Worm (Caenorhabditis elegans) whole organism, early embryonic: ENCODE data around the gene grl-7.

Experiments used
- B0310.2 ChIP-seq: sonication (generic microtip); optimal IDR thresholded peaks from 2 replicates; lab custom pipeline; 2016; ENCODE audit warnings: mild to moderate bottlenecking, missing genetic modification characterization, missing compliant biosample characterization
- F13C5.2 ChIP-seq: sonication (generic microtip); optimal IDR thresholded peaks from 2 replicates; lab custom pipeline; 2017; ENCODE audit warnings: mild to moderate bottlenecking, missing genetic modification characterization, inconsistent platforms, missing compliant biosample characterization
- aly-1 ChIP-seq: sonication (generic microtip); optimal IDR thresholded peaks from 2 replicates; lab custom pipeline; 2016; ENCODE audit warnings: missing genetic modification characterization, missing compliant biosample characterization
- ama-1 ChIP-seq: fragments of 150-350 bp; optimal IDR thresholded peaks from 2 replicates; lab custom pipeline; 2014
- ceh-13 ChIP-seq: fragments of 200-800 bp; sonication (Bioruptor generic); optimal IDR thresholded peaks from 2 replicates; lab custom pipeline; 2018; ENCODE audit warnings: mild to moderate bottlenecking, missing genetic modification characterization, missing compliant biosample characterization
- ceh-36 ChIP-seq: sonication (generic microtip); optimal IDR thresholded peaks from 2 replicates; lab custom pipeline; 2016; ENCODE audit warnings: missing genetic modification characterization, inconsistent platforms, missing compliant biosample characterization
- ets-7 ChIP-seq: sonication (generic microtip); optimal IDR thresholded peaks from 2 replicates; lab custom pipeline; 2016; ENCODE audit warnings: missing genotype, missing genetic modification characterization, missing compliant biosample characterization
- flt-1 ChIP-seq: fragments of 200-800 bp; sonication (Bioruptor generic); IDR thresholded peaks from 2 replicates; pipeline ENCODE4 v1.3.6; 2022; ENCODE audit warnings: missing genetic modification characterization, missing compliant biosample characterization
- hmbx-1 ChIP-seq: sonication (generic microtip); optimal IDR thresholded peaks from 2 replicates; lab custom pipeline; 2016; ENCODE audit warnings: mild to moderate bottlenecking, missing genetic modification characterization, missing compliant biosample characterization
- hmg-4 ChIP-seq: fragments of 200-800 bp; sonication (Bioruptor generic); optimal IDR thresholded peaks from 2 replicates; lab custom pipeline; 2018; ENCODE audit warnings: mild to moderate bottlenecking, missing genetic modification characterization, missing compliant biosample characterization
- hnd-1 ChIP-seq: sonication (generic microtip); optimal IDR thresholded peaks from 2 replicates; lab custom pipeline; 2016; ENCODE audit warnings: missing genetic modification characterization, missing compliant biosample characterization
- pes-1 ChIP-seq: fragments of 200-800 bp; sonication (Bioruptor generic); IDR thresholded peaks from 2 replicates; pipeline ENCODE4 v1.3.6; 2022; ENCODE audit warnings: missing genetic modification reagents, missing genetic modification characterization, missing compliant biosample characterization
- scrt-1 ChIP-seq: fragments of 200-800 bp; sonication (Bioruptor generic); IDR thresholded peaks from 2 replicates; pipeline ENCODE4 v1.3.6; 2022; ENCODE audit warnings: missing genetic modification characterization, missing compliant biosample characterization
- sea-1 ChIP-seq: fragments of 200-800 bp; sonication (Bioruptor generic); conservative IDR thresholded peaks from 2 replicates; pipeline ENCODE4 v1.3.6; 2022; ENCODE audit warnings: missing genetic modification characterization, missing compliant biosample characterization
- tbx-11 ChIP-seq: fragments of 200-800 bp; sonication (Bioruptor generic); IDR thresholded peaks from 2 replicates; pipeline ENCODE4 v1.3.6; 2022; ENCODE audit warnings: missing genetic modification characterization, missing compliant biosample characterization
- tbx-37 ChIP-seq: fragments of 200-800 bp; sonication (Bioruptor generic); conservative IDR thresholded peaks from 2 replicates; pipeline ENCODE4 v1.3.6; 2022; ENCODE audit warnings: missing genetic modification reagents, missing genetic modification characterization, missing compliant biosample characterization
- tra-4 ChIP-seq: sonication (generic microtip); optimal IDR thresholded peaks from 2 replicates; lab custom pipeline; 2017; ENCODE audit warnings: missing genetic modification characterization, missing compliant biosample characterization

Gene grl-7

DNA sequence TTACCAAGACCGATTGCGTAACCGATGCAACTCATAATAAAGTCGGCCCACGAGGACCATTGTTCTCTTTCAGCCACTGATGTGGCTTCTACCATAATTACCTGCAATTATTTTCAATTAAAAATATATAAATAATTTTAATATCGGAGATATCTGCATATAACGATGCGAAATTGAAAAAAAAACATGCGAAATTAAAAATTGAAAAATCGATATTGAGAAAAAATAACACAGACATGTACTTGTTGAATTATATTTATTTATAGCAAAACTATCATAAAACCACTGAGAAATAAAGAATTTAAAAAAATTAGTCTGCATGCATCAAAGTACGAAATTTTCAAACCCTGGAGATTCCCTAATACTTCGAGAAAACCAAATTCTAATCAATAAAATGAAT lies 38.5 kb downstream of the grl-7 start, which contains the start of gene snf-11:
Gene snf-11 (minus strand): TSS at position 101 of the 400 bp plus-strand sequence.
- TF ChIP-seq ets-7 (tag; lab: Kevin White, UChicago) (no peak), tbx-11 (GFP tag; lab: Robert Waterston, UW) (no peak), tbx-37 (GFP tag; lab: Robert Waterston, UW) (no peak), B0310.2 (tag; lab: Kevin White, UChicago) (no peak), hmbx-1 (tag; lab: Kevin White, UChicago) (no peak), sea-1 (no peak), aly-1 (no peak), scrt-1 (GFP tag; lab: Robert Waterston, UW) (no peak), flt-1 (GFP tag; lab: Robert Waterston, UW) (no peak), tra-4 (tag; lab: Kevin White, UChicago) (no peak), F13C5.2 (tag; lab: Kevin White, UChicago) (no peak), hmg-4 (GFP tag; lab: Kevin White, UChicago) (no peak), ceh-13 (no peak), ama-1 (lab: Kevin White, UChicago) (no peak), hnd-1 (no peak), ceh-36 (tag; lab: Kevin White, UChicago) (no peak), pes-1 (GFP tag; lab: Robert Waterston, UW) (no peak)

DNA sequence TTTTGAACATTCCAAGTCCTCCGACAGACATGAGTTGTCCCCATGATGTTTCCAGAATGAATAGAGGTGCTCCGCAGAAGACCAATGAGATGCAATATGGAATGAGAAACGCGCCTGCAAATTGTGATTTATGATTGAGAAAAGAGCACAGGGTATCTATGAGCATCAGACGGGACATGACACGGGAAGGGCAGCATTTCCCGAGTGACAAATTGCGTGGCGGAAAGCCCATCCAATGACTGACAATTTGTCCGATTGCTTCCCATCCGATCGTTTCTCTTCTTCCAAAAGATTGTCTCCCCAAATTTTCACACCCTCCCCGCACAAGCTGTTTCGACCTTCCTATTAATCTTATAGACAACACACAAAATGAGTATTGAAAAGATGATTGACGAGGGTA lies 39.0 kb downstream of the grl-7 start:
- TF ChIP-seq F13C5.2 (tag; lab: Kevin White, UChicago), result no peak

DNA sequence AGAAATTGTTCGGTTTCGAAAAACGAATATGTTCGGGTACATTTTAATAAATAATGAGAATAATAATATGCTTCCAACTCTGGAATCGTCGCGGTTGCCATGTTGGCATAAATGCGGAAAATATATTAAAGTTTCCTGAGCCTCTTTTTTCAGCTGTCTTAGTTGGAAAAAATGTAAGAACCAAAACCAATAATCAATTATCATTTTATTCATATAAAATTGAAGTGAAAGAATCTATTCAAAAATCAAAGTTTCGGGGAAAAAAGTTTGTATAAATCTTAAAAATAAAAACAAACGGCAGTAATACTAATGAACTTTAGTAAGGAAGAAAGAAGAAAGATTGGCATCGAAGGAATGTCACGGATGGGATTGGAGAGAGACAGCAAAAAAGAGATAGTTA lies 41.9 kb downstream of the grl-7 start, which contains the start of gene srh-45:
Gene srh-45 (minus strand): TSS at position 101 of the 400 bp plus-strand sequence.
- TF ChIP-seq ets-7 (tag; lab: Kevin White, UChicago) (no peak), tbx-37 (GFP tag; lab: Robert Waterston, UW) (no peak), pes-1 (GFP tag; lab: Robert Waterston, UW) (no peak), tra-4 (tag; lab: Kevin White, UChicago) (no peak), aly-1 (no peak), hmbx-1 (tag; lab: Kevin White, UChicago) (no peak)

DNA sequence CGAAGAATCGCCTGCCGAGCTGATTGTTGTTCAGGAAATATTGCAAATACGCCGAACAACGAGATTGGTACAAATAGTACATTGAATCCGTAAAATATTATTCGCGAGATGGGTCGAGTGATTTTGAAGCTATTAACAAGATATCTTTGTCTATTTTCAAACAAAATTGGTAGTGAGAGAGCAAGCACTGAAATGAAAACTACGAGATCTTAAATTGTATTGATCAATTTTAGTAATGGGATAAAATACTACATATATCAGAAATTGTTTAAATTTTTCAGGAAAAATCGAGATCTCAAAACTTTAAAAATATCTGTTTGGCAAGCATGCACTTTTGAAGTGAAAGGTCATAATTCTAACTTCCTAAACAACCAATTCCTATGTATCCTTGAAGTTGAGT lies 42.6 kb downstream of the grl-7 start:
- no peak for TF ChIP-seq flt-1 (GFP tag; lab: Robert Waterston, UW)
- TF ChIP-seq hmg-4 (GFP tag; lab: Kevin White, UChicago), result no peak
- TF ChIP-seq sea-1, result no peak
- TF ChIP-seq hnd-1, result no peak
- no peak for TF ChIP-seq tra-4 (tag; lab: Kevin White, UChicago)
- TF ChIP-seq ets-7 (tag; lab: Kevin White, UChicago), result no peak
- TF ChIP-seq aly-1, result no peak
- no peak for TF ChIP-seq F13C5.2 (tag; lab: Kevin White, UChicago)
- no peak for TF ChIP-seq B0310.2 (tag; lab: Kevin White, UChicago)
- TF ChIP-seq ceh-36 (tag; lab: Kevin White, UChicago), result no peak
- no peak for TF ChIP-seq ceh-13
- TF ChIP-seq scrt-1 (GFP tag; lab: Robert Waterston, UW), result no peak
- no peak for TF ChIP-seq tbx-37 (GFP tag; lab: Robert Waterston, UW)
- no peak for TF ChIP-seq ama-1 (lab: Kevin White, UChicago)
- no peak for TF ChIP-seq tbx-11 (GFP tag; lab: Robert Waterston, UW)
- no peak for TF ChIP-seq hmbx-1 (tag; lab: Kevin White, UChicago)
- no peak for TF ChIP-seq pes-1 (GFP tag; lab: Robert Waterston, UW)

DNA sequence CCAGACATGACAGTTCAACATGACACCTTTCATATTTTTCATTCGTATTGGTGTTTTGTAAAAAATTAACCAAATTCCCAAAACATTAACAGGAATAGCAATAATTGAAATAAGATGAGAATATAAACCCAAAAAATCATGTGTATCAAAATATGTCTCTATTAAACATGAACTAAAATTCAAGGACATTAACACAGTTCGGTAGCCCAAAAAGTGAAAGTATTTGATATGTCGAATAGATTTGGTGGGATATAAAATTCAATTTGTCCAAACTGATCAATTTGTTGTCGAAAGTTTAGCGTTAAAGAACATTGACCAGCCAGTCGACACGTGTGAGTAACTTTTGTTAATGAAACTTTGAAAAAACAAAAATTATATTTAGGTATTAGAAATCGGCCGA lies 44.1 kb downstream of the grl-7 start, which contains the start of gene srh-46:
Gene srh-46 (minus strand): TSS at position 189 of the 400 bp plus-strand sequence.
- TF ChIP-seq ceh-36 (tag; lab: Kevin White, UChicago) (no peak), sea-1 (no peak), hnd-1 (no peak), F13C5.2 (tag; lab: Kevin White, UChicago) (no peak), ama-1 (lab: Kevin White, UChicago) (no peak), B0310.2 (tag; lab: Kevin White, UChicago) (no peak), hmg-4 (GFP tag; lab: Kevin White, UChicago) (no peak), flt-1 (GFP tag; lab: Robert Waterston, UW) (no peak)

DNA sequence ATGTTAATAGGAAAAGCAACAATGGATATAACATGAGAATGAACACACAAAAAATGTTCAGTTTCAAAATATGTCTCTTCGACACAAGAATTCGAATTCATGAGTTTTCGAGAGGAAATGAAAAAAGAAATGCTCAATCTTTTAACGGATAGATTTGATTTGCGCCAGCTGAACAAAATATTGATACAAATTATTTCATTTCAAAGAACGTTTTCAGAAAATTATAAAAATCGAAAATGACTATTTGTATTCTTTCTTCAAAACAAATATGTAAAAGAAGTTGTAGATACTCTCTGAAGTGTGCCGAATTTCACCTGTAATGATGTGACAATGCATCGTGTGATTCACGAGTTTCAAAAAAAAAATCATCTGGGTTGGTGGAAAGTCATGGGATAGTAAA lies 46.3 kb downstream of the grl-7 start, which contains the start of gene srh-47:
Gene srh-47 (minus strand): TSS at position 101 of the 400 bp plus-strand sequence.
- TF ChIP-seq pes-1 (GFP tag; lab: Robert Waterston, UW) (no peak), ceh-13 (no peak), B0310.2 (tag; lab: Kevin White, UChicago) (no peak), aly-1 (no peak), scrt-1 (GFP tag; lab: Robert Waterston, UW) (no peak), ceh-36 (tag; lab: Kevin White, UChicago) (no peak), F13C5.2 (tag; lab: Kevin White, UChicago) (no peak), ets-7 (tag; lab: Kevin White, UChicago) (no peak), tbx-11 (GFP tag; lab: Robert Waterston, UW) (no peak), hnd-1 (no peak), tbx-37 (GFP tag; lab: Robert Waterston, UW) (no peak), hmg-4 (GFP tag; lab: Kevin White, UChicago) (no peak)

DNA sequence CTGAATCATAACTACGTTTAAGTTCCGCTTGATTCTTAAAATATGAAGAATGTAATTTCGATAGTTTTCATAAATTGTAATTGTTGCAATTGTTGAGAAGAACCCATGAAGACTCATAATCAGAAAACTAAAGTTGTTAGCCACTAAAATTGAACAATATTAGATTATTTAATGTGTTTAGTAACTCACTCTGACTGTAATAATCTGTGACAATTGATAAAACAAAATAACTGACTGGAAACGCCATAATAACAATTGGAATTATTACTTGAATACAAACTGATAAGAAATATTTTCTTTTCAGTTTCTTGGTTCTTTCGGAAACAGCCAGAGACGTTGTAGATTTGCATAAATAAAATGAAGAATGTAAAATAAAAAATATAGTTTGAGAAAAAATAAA lies 47.4 kb downstream of the grl-7 start:
- TF ChIP-seq ceh-36 (tag; lab: Kevin White, UChicago) (no peak), tbx-11 (GFP tag; lab: Robert Waterston, UW) (no peak), hmbx-1 (tag; lab: Kevin White, UChicago) (no peak), tra-4 (tag; lab: Kevin White, UChicago) (no peak), flt-1 (GFP tag; lab: Robert Waterston, UW) (no peak), ama-1 (lab: Kevin White, UChicago) (no peak), scrt-1 (GFP tag; lab: Robert Waterston, UW) (no peak), hnd-1 (no peak), hmg-4 (GFP tag; lab: Kevin White, UChicago) (no peak), aly-1 (no peak), ceh-13 (no peak), pes-1 (GFP tag; lab: Robert Waterston, UW) (no peak), ets-7 (tag; lab: Kevin White, UChicago) (no peak)
